Fruit fly (Drosophila melanogaster): ENCODE data around the gene CG8010.
A peak's percentile ranks its signal among the peaks of the same experiment; 100 is the strongest.

The CG8010 gene

DNA sequence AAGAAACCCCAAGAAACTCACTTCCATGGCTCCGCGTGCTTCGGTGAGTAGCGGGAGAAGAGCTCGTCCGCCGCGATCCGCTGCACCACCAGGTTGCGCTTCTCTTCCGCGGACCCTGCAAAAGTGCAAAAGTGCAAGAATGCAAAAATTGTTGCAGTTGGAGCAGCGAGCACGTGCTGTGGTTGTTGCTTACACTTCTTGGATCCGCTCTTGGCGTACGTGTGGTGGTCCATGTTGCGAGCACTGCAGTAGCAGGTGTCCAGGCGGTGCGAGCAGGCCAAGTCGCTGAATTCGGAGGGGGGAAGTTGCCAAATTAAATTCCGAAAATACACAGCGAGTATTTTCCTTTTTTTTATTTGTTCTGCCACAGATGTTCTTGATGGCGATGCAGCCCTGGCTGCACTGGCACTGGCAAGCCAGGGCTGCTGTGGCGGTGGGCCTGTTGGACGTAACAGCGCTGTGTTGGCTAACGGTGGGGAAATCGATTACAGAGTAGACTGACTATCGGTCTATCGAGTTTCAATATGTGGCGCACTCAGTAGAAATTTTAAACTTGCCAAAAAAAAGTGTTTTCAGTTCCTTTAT, at the start of gene CG8010:
TSS of gene CG8010 (minus strand) at position 413 of the 585 bp plus-strand sequence.
- TF ChIP-seq Hr96 (GFP tag; optimal IDR thresholded peaks at IDR 0.05) (no peak), cic (GFP tag; optimal IDR thresholded peaks at IDR 0.05) (peak; percentile 32), CG5204 (GFP tag; optimal IDR thresholded peaks at IDR 0.05) (no peak), bab1 (GFP tag; optimal IDR thresholded peaks at IDR 0.05) (peak; percentile 44), toe (GFP tag; optimal IDR thresholded peaks at IDR 0.05) (no peak), CG14711 (tag; optimal IDR thresholded peaks at IDR 0.05) (no peak), CG7101 (tag; optimal IDR thresholded peaks at IDR 0.05) (peak; percentile 50), CG11617 (GFP tag; optimal IDR thresholded peaks at IDR 0.05) (peak; percentile 48), pad (GFP tag; optimal IDR thresholded peaks at IDR 0.05) (peak; percentile 34), CG7045 (GFP tag; optimal IDR thresholded peaks at IDR 0.05) (no peak), cnc (optimal IDR thresholded peaks at IDR 0.05) (no peak), CG33017 (tag; optimal IDR thresholded peaks at IDR 0.05) (no peak), Clk (GFP tag; optimal IDR thresholded peaks at IDR 0.05) (no peak), kay (GFP tag; ENCODE audit: borderline replicate concordance) (no peak), ovo (GFP tag; optimal IDR thresholded peaks at IDR 0.05) (no peak), CG1620 (GFP tag; optimal IDR thresholded peaks at IDR 0.05) (peak; percentile 24), tj (GFP tag; optimal IDR thresholded peaks at IDR 0.05) (peak; percentile 97), Mnt (GFP tag; optimal IDR thresholded peaks at IDR 0.05) (peak; percentile 95), Crg-1 (GFP tag; optimal IDR thresholded peaks at IDR 0.05) (peak; percentile 50), CG12768 (GFP tag; optimal IDR thresholded peaks at IDR 0.05) (no peak)

DNA sequence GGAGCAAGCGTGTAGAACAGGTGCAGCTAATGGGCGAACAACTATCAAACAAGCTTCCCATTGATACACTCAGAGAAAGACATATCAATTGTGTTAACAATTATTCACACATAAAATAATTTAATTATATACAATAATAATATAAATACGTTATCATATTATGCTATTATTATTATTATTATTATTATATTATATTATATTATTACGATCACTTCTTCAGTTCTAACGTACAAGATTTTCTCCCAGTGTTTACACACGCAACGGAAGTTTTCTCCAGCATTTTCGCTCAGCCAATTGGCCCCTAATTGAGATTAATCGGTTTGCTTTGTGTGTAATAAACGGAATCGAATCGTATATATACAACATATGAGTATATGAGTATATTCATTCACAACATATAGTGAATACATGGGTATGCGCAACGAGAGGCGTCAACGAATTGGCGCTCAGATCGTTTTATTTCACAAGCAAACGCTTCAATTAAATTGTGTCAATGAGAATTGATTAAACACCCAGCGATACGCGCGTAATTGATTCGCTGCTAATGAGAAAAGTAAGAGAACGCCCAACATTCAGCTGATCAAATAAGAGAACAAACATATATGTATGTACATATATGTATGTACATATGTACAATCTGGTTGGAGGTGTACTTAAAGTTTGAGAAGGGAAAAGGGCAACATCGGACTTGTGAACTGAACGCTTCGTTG, 48.5 kb upstream of the CG8010 start:
- TF ChIP-seq Mnt (GFP tag; optimal IDR thresholded peaks at IDR 0.05), result no peak
- TF ChIP-seq Clk (GFP tag; optimal IDR thresholded peaks at IDR 0.05), result no peak
- TF ChIP-seq CG7045 (GFP tag; optimal IDR thresholded peaks at IDR 0.05), result no peak
- no peak for TF ChIP-seq Crg-1 (GFP tag; optimal IDR thresholded peaks at IDR 0.05)
- no peak for TF ChIP-seq cnc (optimal IDR thresholded peaks at IDR 0.05)
- peak; percentile 49 for TF ChIP-seq cic (GFP tag; optimal IDR thresholded peaks at IDR 0.05)
- no peak for TF ChIP-seq ovo (GFP tag; optimal IDR thresholded peaks at IDR 0.05)
- TF ChIP-seq Hr96 (GFP tag; optimal IDR thresholded peaks at IDR 0.05), result no peak
- no peak for TF ChIP-seq CG1620 (GFP tag; optimal IDR thresholded peaks at IDR 0.05)
- TF ChIP-seq toe (GFP tag; optimal IDR thresholded peaks at IDR 0.05), result no peak
- TF ChIP-seq tj (GFP tag; optimal IDR thresholded peaks at IDR 0.05), result peak; percentile 34
- no peak for TF ChIP-seq CG5204 (GFP tag; optimal IDR thresholded peaks at IDR 0.05)
- peak; percentile 50 for TF ChIP-seq bab1 (GFP tag; optimal IDR thresholded peaks at IDR 0.05)
- TF ChIP-seq kay (GFP tag; ENCODE audit: borderline replicate concordance), result no peak
- peak; percentile 69 for TF ChIP-seq CG11617 (GFP tag; optimal IDR thresholded peaks at IDR 0.05)
- TF ChIP-seq CG12768 (GFP tag; optimal IDR thresholded peaks at IDR 0.05), result no peak
- peak; percentile 70 for TF ChIP-seq CG14711 (tag; optimal IDR thresholded peaks at IDR 0.05)
- TF ChIP-seq pad (GFP tag; optimal IDR thresholded peaks at IDR 0.05), result peak; percentile 44
- peak; percentile 77 for TF ChIP-seq CG7101 (tag; optimal IDR thresholded peaks at IDR 0.05)
- peak; percentile 71 for TF ChIP-seq CG33017 (tag; optimal IDR thresholded peaks at IDR 0.05)

DNA sequence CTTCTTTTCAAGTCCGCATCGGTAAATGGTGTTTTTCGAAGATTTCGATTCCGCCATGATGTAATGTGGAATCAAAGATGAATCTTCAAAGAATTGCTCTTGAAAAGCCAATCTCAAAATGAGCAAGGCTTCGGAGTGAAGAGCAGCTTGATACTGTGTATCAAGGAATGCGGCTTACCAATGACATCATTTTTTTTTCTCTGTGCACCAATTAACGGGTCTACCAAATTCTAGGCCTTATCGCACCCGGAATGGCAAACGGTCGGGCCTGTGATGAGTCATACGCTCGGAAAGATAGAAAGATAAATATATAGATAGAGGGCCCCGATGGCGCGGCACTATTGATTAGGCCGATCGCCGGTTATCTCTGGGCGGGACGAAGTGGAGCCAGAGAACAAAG, 47.9 kb upstream of the CG8010 start:
- TF ChIP-seq CG14711 (tag; optimal IDR thresholded peaks at IDR 0.05) (no peak), ovo (GFP tag; optimal IDR thresholded peaks at IDR 0.05) (peak; percentile 16)

DNA sequence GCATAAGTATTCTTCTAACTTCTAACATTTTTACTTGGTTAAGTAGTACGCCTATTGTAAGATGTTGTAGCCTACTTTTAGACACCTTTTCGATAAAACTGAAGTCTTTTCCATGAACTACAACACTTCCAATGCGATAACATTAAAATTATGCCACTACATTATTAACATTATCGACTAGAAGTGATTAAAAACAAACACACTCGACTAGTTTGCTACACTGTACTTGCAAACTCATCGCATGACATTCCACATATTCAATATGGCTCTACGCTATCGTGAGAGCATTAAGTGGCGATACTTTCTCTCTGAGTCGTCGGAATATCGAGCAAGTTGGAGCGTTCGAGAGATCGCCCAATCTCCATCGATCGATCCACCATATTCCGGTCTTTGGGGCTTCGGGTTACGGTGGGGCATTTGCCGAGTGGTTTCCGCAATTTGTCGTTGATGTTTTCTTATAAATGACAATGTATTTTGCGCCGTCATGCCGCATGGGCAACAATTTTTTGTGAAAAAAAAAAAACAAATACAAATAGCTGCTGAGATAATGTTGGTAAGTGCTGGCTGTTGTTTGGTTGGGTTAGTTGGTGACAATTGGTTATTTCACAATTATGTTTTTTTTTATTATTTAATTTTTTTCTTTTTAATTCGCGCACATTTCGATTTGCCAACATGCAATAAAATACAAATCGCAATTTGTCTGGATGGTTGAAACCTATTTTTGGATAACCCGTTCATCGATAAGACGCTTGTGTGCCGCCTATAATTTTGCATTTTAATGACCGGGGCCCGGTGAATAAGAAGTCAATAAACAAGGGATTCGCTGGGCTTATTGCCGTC, 46.9 kb upstream of the CG8010 start:
- no peak for TF ChIP-seq CG11617 (GFP tag; optimal IDR thresholded peaks at IDR 0.05)
- TF ChIP-seq CG5204 (GFP tag; optimal IDR thresholded peaks at IDR 0.05), result no peak
- no peak for TF ChIP-seq CG7101 (tag; optimal IDR thresholded peaks at IDR 0.05)
- no peak for TF ChIP-seq Hr96 (GFP tag; optimal IDR thresholded peaks at IDR 0.05)
- peak; percentile 86 to 90 for TF ChIP-seq cnc (optimal IDR thresholded peaks at IDR 0.05)
- peak; percentile 15 for TF ChIP-seq tj (GFP tag; optimal IDR thresholded peaks at IDR 0.05)
- TF ChIP-seq ovo (GFP tag; optimal IDR thresholded peaks at IDR 0.05), result no peak
- no peak for TF ChIP-seq CG33017 (tag; optimal IDR thresholded peaks at IDR 0.05)
- no peak for TF ChIP-seq CG1620 (GFP tag; optimal IDR thresholded peaks at IDR 0.05)
- no peak for TF ChIP-seq CG7045 (GFP tag; optimal IDR thresholded peaks at IDR 0.05)
- no peak for TF ChIP-seq CG12768 (GFP tag; optimal IDR thresholded peaks at IDR 0.05)
- TF ChIP-seq Crg-1 (GFP tag; optimal IDR thresholded peaks at IDR 0.05), result no peak
- TF ChIP-seq pad (GFP tag; optimal IDR thresholded peaks at IDR 0.05), result no peak
- TF ChIP-seq toe (GFP tag; optimal IDR thresholded peaks at IDR 0.05), result no peak
- no peak for TF ChIP-seq bab1 (GFP tag; optimal IDR thresholded peaks at IDR 0.05)
- peak; percentile 14 for TF ChIP-seq Mnt (GFP tag; optimal IDR thresholded peaks at IDR 0.05)
- TF ChIP-seq cic (GFP tag; optimal IDR thresholded peaks at IDR 0.05), result peak; percentile 30
- TF ChIP-seq CG14711 (tag; optimal IDR thresholded peaks at IDR 0.05), result no peak
- TF ChIP-seq kay (GFP tag; ENCODE audit: borderline replicate concordance), result peak; percentile 79
- TF ChIP-seq Clk (GFP tag; optimal IDR thresholded peaks at IDR 0.05), result no peak

All from whole organism, adult.